Worm (Caenorhabditis elegans) whole organism, mixed stage, embryonic: ENCODE results near the gene C24F3.2.

Source experiments
- bed-3 ChIP-seq: fragments of 200-800 bp; sonication (Bioruptor generic); optimal IDR thresholded peaks from 3 replicates; lab custom pipeline; 2018; ENCODE audit warnings: mild to moderate bottlenecking, missing genetic modification characterization, moderate library complexity, missing compliant biosample characterization
- lin-32 ChIP-seq: fragments of 200-800 bp; sonication (Bioruptor generic); optimal IDR thresholded peaks from 2 replicates; lab custom pipeline; 2018; ENCODE audit warnings: mild to moderate bottlenecking, missing genetic modification characterization, missing compliant biosample characterization
- nhr-28 ChIP-seq: fragments of 150-350 bp; optimal IDR thresholded peaks from 2 replicates; lab custom pipeline; 2014; ENCODE audit warnings: missing biosample characterization, missing genetic modification characterization
- unc-62 ChIP-seq: fragments of 150-350 bp; optimal IDR thresholded peaks from 2 replicates; lab custom pipeline; 2014; ENCODE audit warnings: missing biosample characterization, missing genetic modification reagents, missing genetic modification characterization
- ztf-11 ChIP-seq: fragments of 150-350 bp; optimal IDR thresholded peaks from 2 replicates; lab custom pipeline; 2014; ENCODE audit warnings: missing biosample characterization, missing genetic modification characterization

ce11 chrIV:10252886-10253639 lies 30.7 kb downstream of the C24F3.2 start:
- TF ChIP-seq bed-3 (GFP tag; lab: Kevin White, UChicago) (no peak), lin-32 (no peak), ztf-11 (tag; lab: Kevin White, UChicago) (no peak), nhr-28 (no peak), unc-62 (GFP tag; lab: Kevin White, UChicago) (no peak)
